Worm (Caenorhabditis elegans) whole organism, young adult: ENCODE data around the gene tmed-10.

Source experiments
- B0019.2 ChIP-seq: fragments of 200-800 bp; sonication (Bioruptor generic); conservative IDR thresholded peaks from 2 replicates; pipeline ENCODE4 v1.3.6; 2022; ENCODE audit warnings: missing genetic modification reagents, missing genetic modification characterization, missing compliant biosample characterization
- K12H6.12 ChIP-seq: fragments of 200-800 bp; sonication (Bioruptor generic); optimal IDR thresholded peaks from 2 replicates; lab custom pipeline; 2018; ENCODE audit warnings: mild to moderate bottlenecking, missing genetic modification characterization, missing compliant biosample characterization
- T07F8.4 ChIP-seq: sonication (generic microtip); optimal IDR thresholded peaks from 2 replicates; lab custom pipeline; 2016; ENCODE audit warnings: mild to moderate bottlenecking, missing genetic modification characterization, moderate library complexity, missing compliant biosample characterization
- Y56A3A.18 ChIP-seq: fragments of 200-800 bp; sonication (Bioruptor generic); IDR thresholded peaks from 2 replicates; pipeline ENCODE4 v1.3.6; 2022; ENCODE audit warnings: missing genetic modification reagents, missing genetic modification characterization, missing compliant biosample characterization
- attf-5 ChIP-seq: fragments of 200-800 bp; sonication (Bioruptor generic); optimal IDR thresholded peaks from 2 replicates; lab custom pipeline; 2018; ENCODE audit warnings: mild to moderate bottlenecking, missing genetic modification characterization, missing compliant biosample characterization
- ccch-3 ChIP-seq: fragments of 200-800 bp; sonication (Bioruptor generic); optimal IDR thresholded peaks from 2 replicates; lab custom pipeline; 2018; ENCODE audit warnings: mild to moderate bottlenecking, missing genetic modification characterization, missing compliant biosample characterization
- cebp-1 ChIP-seq, 2 experiments: fragments of 200-800 bp in 1 of 2; sonication (Bioruptor generic) in 1 of 2; sonication (generic microtip) in 1 of 2; IDR thresholded peaks in 1 of 2; optimal IDR thresholded peaks in 1 of 2; 2 replicates each; pipeline versions ENCODE4 v1.3.6 to Lab custom; 2017 to 2022; ENCODE audit warnings: missing compliant biosample characterization in 2 of 2, missing genetic modification characterization in 2 of 2, mild to moderate bottlenecking in 1 of 2, missing genetic modification reagents in 1 of 2, moderate library complexity in 1 of 2
- cebp-2 ChIP-seq: fragments of 200-800 bp; sonication (Bioruptor generic); IDR thresholded peaks from 2 replicates; pipeline ENCODE4 v1.3.6; 2022; ENCODE audit warnings: missing genetic modification characterization, missing compliant biosample characterization
- ceh-40 ChIP-seq: fragments of 200-800 bp; sonication (Bioruptor generic); IDR thresholded peaks from 2 replicates; pipeline ENCODE4 v1.3.6; 2022; ENCODE audit warnings: missing genetic modification characterization, missing compliant biosample characterization
- dox-1 ChIP-seq: fragments of 200-800 bp; sonication (Bioruptor generic); IDR thresholded peaks from 2 replicates; pipeline ENCODE4 v1.3.6; 2022; ENCODE audit warnings: missing genetic modification reagents, missing genetic modification characterization, missing compliant biosample characterization
- dpff-1 ChIP-seq: sonication (generic microtip); optimal IDR thresholded peaks from 2 replicates; lab custom pipeline; 2017; ENCODE audit warnings: mild to moderate bottlenecking, missing genetic modification characterization, missing compliant biosample characterization
- dpl-1 ChIP-seq: fragments of 150-350 bp; optimal IDR thresholded peaks from 2 replicates; lab custom pipeline; 2014; ENCODE audit warnings: missing biosample characterization, missing genetic modification reagents, missing genetic modification characterization
- ets-4 ChIP-seq: fragments of 200-800 bp; sonication (Bioruptor generic); optimal IDR thresholded peaks from 2 replicates; lab custom pipeline; 2018; ENCODE audit warnings: mild to moderate bottlenecking, missing genetic modification characterization, missing compliant biosample characterization
- hmg-1.2 ChIP-seq: fragments of 200-800 bp; sonication (Bioruptor generic); IDR thresholded peaks from 2 replicates; pipeline ENCODE4 v1.3.6; 2022; ENCODE audit warnings: missing genetic modification reagents, missing genetic modification characterization, missing compliant biosample characterization
- hrde-1 ChIP-seq: sonication (generic microtip); optimal IDR thresholded peaks from 2 replicates; lab custom pipeline; 2016; ENCODE audit warnings: missing genetic modification characterization, mild to moderate bottlenecking, missing compliant biosample characterization, moderate library complexity, missing genotype, missing genetic modification reagents, borderline replicate concordance
- let-526 ChIP-seq: fragments of 200-800 bp; sonication (Bioruptor generic); IDR thresholded peaks from 2 replicates; pipeline ENCODE4 v1.3.6; 2022; ENCODE audit warnings: missing genetic modification reagents, missing genetic modification characterization, missing compliant biosample characterization
- lin-26 ChIP-seq: fragments of 200-800 bp; sonication (Bioruptor generic); IDR thresholded peaks from 2 replicates; pipeline ENCODE4 v1.3.6; 2022; ENCODE audit warnings: missing genetic modification reagents, missing genetic modification characterization, missing compliant biosample characterization
- lin-54 ChIP-seq: fragments of 200-800 bp; sonication (Bioruptor generic); optimal IDR thresholded peaks from 2 replicates; lab custom pipeline; 2018; ENCODE audit warnings: mild to moderate bottlenecking, missing genetic modification characterization, missing compliant biosample characterization
- lir-1 ChIP-seq: fragments of 200-800 bp; sonication (Bioruptor generic); conservative IDR thresholded peaks from 2 replicates; pipeline ENCODE4 v1.3.6; 2022; ENCODE audit warnings: missing genetic modification reagents, missing genetic modification characterization, missing compliant biosample characterization
- madf-10 ChIP-seq: sonication (generic microtip); optimal IDR thresholded peaks from 2 replicates; lab custom pipeline; 2016; ENCODE audit warnings: mild to moderate bottlenecking, missing genetic modification characterization, missing compliant biosample characterization
- madf-6 ChIP-seq: fragments of 200-800 bp; sonication (Bioruptor generic); IDR thresholded peaks from 2 replicates; pipeline ENCODE4 v1.3.6; 2022; ENCODE audit warnings: missing genetic modification reagents, missing genetic modification characterization, missing compliant biosample characterization
- mcd-1 ChIP-seq: fragments of 200-800 bp; sonication (Bioruptor generic); IDR thresholded peaks from 2 replicates; pipeline ENCODE4 v1.3.6; 2022; ENCODE audit warnings: missing genetic modification reagents, missing genetic modification characterization, missing compliant biosample characterization
- mes-4 ChIP-seq: sonication (generic microtip); optimal IDR thresholded peaks from 2 replicates; lab custom pipeline; 2016; ENCODE audit warnings: missing genotype, missing genetic modification characterization, missing compliant biosample characterization
- mxl-1 ChIP-seq: sonication (generic microtip); optimal IDR thresholded peaks from 2 replicates; lab custom pipeline; 2016; ENCODE audit warnings: missing genetic modification characterization, missing compliant biosample characterization
- nfya-1 ChIP-seq: sonication (generic microtip); optimal IDR thresholded peaks from 2 replicates; lab custom pipeline; 2017; ENCODE audit warnings: antibody characterized with exemption, missing compliant biosample characterization, missing genetic modification characterization, borderline replicate concordance; ENCODE audit not compliant: insufficient read depth
- nfyb-1 ChIP-seq: fragments of 200-800 bp; sonication (Bioruptor generic); IDR thresholded peaks from 2 replicates; pipeline ENCODE4 v1.3.6; 2022; ENCODE audit warnings: missing genetic modification reagents, missing genetic modification characterization, missing compliant biosample characterization
- nhr-179 ChIP-seq: sonication (generic microtip); optimal IDR thresholded peaks from 2 replicates; lab custom pipeline; 2016; ENCODE audit warnings: mild to moderate bottlenecking, missing genetic modification characterization, missing compliant biosample characterization
- nhr-80 ChIP-seq: sonication (generic microtip); optimal IDR thresholded peaks from 2 replicates; lab custom pipeline; 2016; ENCODE audit warnings: missing genetic modification characterization, missing compliant biosample characterization
- pbrm-1 ChIP-seq: fragments of 200-800 bp; sonication (Bioruptor generic); IDR thresholded peaks from 2 replicates; pipeline ENCODE4 v1.3.6; 2022; ENCODE audit warnings: missing genetic modification reagents, missing genetic modification characterization, missing compliant biosample characterization
- sdz-38 ChIP-seq: sonication (generic microtip); optimal IDR thresholded peaks from 2 replicates; lab custom pipeline; 2016; ENCODE audit warnings: missing genotype, missing genetic modification characterization, missing compliant biosample characterization
- sea-2 ChIP-seq: fragments of 200-800 bp; sonication (Bioruptor generic); IDR thresholded peaks from 2 replicates; pipeline ENCODE4 v1.3.6; 2022; ENCODE audit warnings: missing genetic modification characterization, missing compliant biosample characterization
- snpc-1.1 ChIP-seq: sonication (generic microtip); optimal IDR thresholded peaks from 2 replicates; lab custom pipeline; 2017; ENCODE audit warnings: missing genetic modification characterization, mild to moderate bottlenecking, missing compliant biosample characterization, antibody characterized with exemption, moderate library complexity, missing genotype, missing genetic modification reagents; ENCODE audit not compliant: insufficient read depth
- snpc-1.3 ChIP-seq: sonication (generic microtip); optimal IDR thresholded peaks from 2 replicates; lab custom pipeline; 2017; ENCODE audit warnings: missing genetic modification characterization, mild to moderate bottlenecking, missing compliant biosample characterization, antibody characterized with exemption, moderate library complexity, missing genotype, missing genetic modification reagents; ENCODE audit not compliant: insufficient read depth
- somi-1 ChIP-seq: fragments of 200-800 bp; sonication (Bioruptor generic); optimal IDR thresholded peaks from 2 replicates; lab custom pipeline; 2018; ENCODE audit warnings: mild to moderate bottlenecking, missing genetic modification characterization, missing compliant biosample characterization
- sptf-2 ChIP-seq: fragments of 200-800 bp; sonication (Bioruptor generic); optimal IDR thresholded peaks from 2 replicates; lab custom pipeline; 2018; ENCODE audit warnings: mild to moderate bottlenecking, missing genetic modification characterization, missing compliant biosample characterization
- tbp1 ChIP-seq: fragments of 200-800 bp; sonication (Bioruptor generic); optimal IDR thresholded peaks from 2 replicates; lab custom pipeline; 2018; ENCODE audit warnings: mild to moderate bottlenecking, missing genetic modification characterization, missing compliant biosample characterization
- tbx-9 ChIP-seq: sonication (generic microtip); optimal IDR thresholded peaks from 2 replicates; lab custom pipeline; 2016; ENCODE audit warnings: borderline replicate concordance, missing genetic modification characterization, inconsistent platforms, missing compliant biosample characterization
- tlf-1 ChIP-seq: fragments of 200-800 bp; sonication (Bioruptor generic); optimal IDR thresholded peaks from 2 replicates; lab custom pipeline; 2018; ENCODE audit warnings: mild to moderate bottlenecking, missing genetic modification characterization, missing compliant biosample characterization
- unc-62 ChIP-seq: fragments of 150-350 bp; optimal IDR thresholded peaks from 2 replicates; lab custom pipeline; 2014; ENCODE audit warnings: missing biosample characterization, missing genetic modification reagents, missing genetic modification characterization
- ztf-26 ChIP-seq: sonication (generic microtip); optimal IDR thresholded peaks from 2 replicates; lab custom pipeline; 2017; ENCODE audit warnings: missing genetic modification characterization, missing compliant biosample characterization

The tmed-10 gene

ce11 chrV:11307781-11308180, 19.0 kb downstream of the tmed-10 start:
- TF ChIP-seq tlf-1 (GFP tag; lab: Kevin White, UChicago) = no peak

ce11 chrV:11304879-11305278, 21.9 kb downstream of the tmed-10 start, which contains the start of gene srh-45:
TSS of gene srh-45 (minus strand) at chrV:11304979.
- no peak for TF ChIP-seq cebp-1 (GFP tag; IDR thresholded peaks at IDR 0.05; lab: Robert Waterston, UW)
- TF ChIP-seq cebp-1 (tag; optimal IDR thresholded peaks at IDR 0.05; lab: Kevin White, UChicago) = no peak
- no peak for TF ChIP-seq snpc-1.1
- TF ChIP-seq snpc-1.3 (tag; lab: Kevin White, UChicago) = no peak

- TF ChIP-seq pbrm-1 (GFP tag; lab: Robert Waterston, UW) = no peak
- TF ChIP-seq lir-1 (GFP tag; lab: Robert Waterston, UW) = no peak
- TF ChIP-seq lin-54 (GFP tag; lab: Kevin White, UChicago) = no peak
- TF ChIP-seq ceh-40 (GFP tag; lab: Robert Waterston, UW) = no peak
- no peak for TF ChIP-seq nhr-80 (tag; lab: Kevin White, UChicago)
- no peak for TF ChIP-seq let-526 (GFP tag; lab: Robert Waterston, UW)
- TF ChIP-seq tlf-1 (GFP tag; lab: Kevin White, UChicago) = no peak
- TF ChIP-seq tbp1 (GFP tag; lab: Kevin White, UChicago) = no peak
- TF ChIP-seq K12H6.12 (tag; lab: Kevin White, UChicago) = no peak
- no peak for TF ChIP-seq ccch-3 (GFP tag; lab: Kevin White, UChicago)
- no peak for TF ChIP-seq hrde-1 (tag; lab: Kevin White, UChicago)
- no peak for TF ChIP-seq nfyb-1 (GFP tag; lab: Robert Waterston, UW)
- no peak for TF ChIP-seq unc-62 (GFP tag; lab: Kevin White, UChicago)
- no peak for TF ChIP-seq dpff-1 (tag; lab: Kevin White, UChicago)
- no peak for TF ChIP-seq nhr-179 (tag; lab: Kevin White, UChicago)
- TF ChIP-seq tbx-9 (tag; lab: Kevin White, UChicago) = no peak
These were observed 22.6 kb downstream of the tmed-10 start for ce11 chrV:11304200-11304599.

- TF ChIP-seq T07F8.4 (no peak), hrde-1 (tag; lab: Kevin White, UChicago) (no peak), lin-26 (GFP tag; lab: Robert Waterston, UW) (no peak), dpl-1 (GFP tag; lab: Kevin White, UChicago) (no peak), dox-1 (GFP tag; lab: Robert Waterston, UW) (no peak), sdz-38 (no peak), mcd-1 (GFP tag; lab: Robert Waterston, UW) (no peak), ztf-26 (tag; lab: Kevin White, UChicago) (no peak)
These were observed 24.1 kb downstream of the tmed-10 start, which contains the start of gene srh-46 for ce11 chrV:11302698-11303097. TSS of gene srh-46 (minus strand) at chrV:11302886.

ce11 chrV:11300539-11300938, 26.2 kb downstream of the tmed-10 start, which contains the start of gene srh-47:
TSS of gene srh-47 (minus strand) at chrV:11300639.
- TF ChIP-seq somi-1 (no peak), B0019.2 (GFP tag; lab: Robert Waterston, UW) (no peak), cebp-2 (GFP tag; lab: Robert Waterston, UW) (no peak), mxl-1 (tag; lab: Kevin White, UChicago) (no peak), attf-5 (GFP tag; lab: Kevin White, UChicago) (no peak), mes-4 (tag; lab: Kevin White, UChicago) (no peak), ets-4 (no peak), sptf-2 (no peak), Y56A3A.18 (GFP tag; lab: Robert Waterston, UW) (no peak), hmg-1.2 (no peak), lin-26 (GFP tag; lab: Robert Waterston, UW) (no peak), nhr-179 (tag; lab: Kevin White, UChicago) (no peak), madf-6 (GFP tag; lab: Robert Waterston, UW) (no peak), sea-2 (GFP tag; lab: Robert Waterston, UW) (no peak), nfya-1 (no peak), madf-10 (tag; lab: Kevin White, UChicago) (no peak)
